Worm (Caenorhabditis elegans): ENCODE measurements around the gene C54E10.3.

DNA sequence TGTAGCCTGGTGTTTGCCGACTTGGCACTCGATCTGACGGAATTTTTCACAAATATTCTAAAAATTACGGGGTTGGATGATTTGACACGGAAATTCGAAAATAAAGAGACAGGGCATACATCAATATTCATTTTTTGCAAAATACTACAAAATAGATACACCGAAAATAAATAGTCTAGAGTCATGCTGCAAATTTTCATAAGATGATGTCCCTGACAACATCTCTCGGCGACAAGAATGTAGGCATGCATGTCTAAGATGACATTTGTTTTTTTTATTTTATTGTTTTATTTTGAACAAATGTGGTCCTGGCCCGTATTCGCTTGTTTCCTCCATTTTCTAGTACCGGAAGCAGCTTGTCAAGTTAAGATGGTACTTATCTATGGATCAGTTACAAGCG, 39.4 kb upstream of the C54E10.3 start, which contains the start of gene clec-256:
- TF ChIP-seq nhr-11 (tag; optimal IDR thresholded peaks at IDR 0.05) = no peak
- TF ChIP-seq snpc-4 (tag; optimal IDR thresholded peaks at IDR 0.05) = no peak
- no peak for TF ChIP-seq lin-39 (tag; optimal IDR thresholded peaks at IDR 0.05)
- TF ChIP-seq elt-2 (tag; optimal IDR thresholded peaks at IDR 0.05) = no peak
- no peak for TF ChIP-seq nhr-12 (tag; optimal IDR thresholded peaks at IDR 0.05)
- no peak for TF ChIP-seq ceh-8 (GFP tag; optimal IDR thresholded peaks at IDR 0.05)
- TF ChIP-seq fos-1 (tag; optimal IDR thresholded peaks at IDR 0.05) = no peak
- TF ChIP-seq unc-130 (tag; optimal IDR thresholded peaks at IDR 0.05) = no peak
- no peak for TF ChIP-seq C16A3.4 (tag; optimal IDR thresholded peaks at IDR 0.05)
- TF ChIP-seq skn-1 (tag; optimal IDR thresholded peaks at IDR 0.05) = no peak
